Worm (Caenorhabditis elegans) whole organism, late embryonic: ENCODE data around the gene F59B2.3.

Experiments used
- ceh-24 ChIP-seq: sonication (generic microtip); optimal IDR thresholded peaks from 2 replicates; lab custom pipeline; 2016; ENCODE audit warnings: mild to moderate bottlenecking, missing genetic modification characterization, missing compliant biosample characterization
- ceh-48 ChIP-seq: sonication (generic microtip); optimal IDR thresholded peaks from 2 replicates; lab custom pipeline; 2016; ENCODE audit warnings: missing genetic modification characterization, inconsistent platforms, missing compliant biosample characterization
- dve-1 ChIP-seq: sonication (generic microtip); optimal IDR thresholded peaks from 2 replicates; lab custom pipeline; 2017; ENCODE audit warnings: antibody characterized with exemption, mild to moderate bottlenecking, missing genetic modification characterization, missing compliant biosample characterization
- elt-2 ChIP-seq: sonication (generic microtip); optimal IDR thresholded peaks from 2 replicates; lab custom pipeline; 2016; ENCODE audit warnings: missing genetic modification reagents, missing genetic modification characterization, missing compliant biosample characterization
- hlh-13 ChIP-seq: fragments of 200-800 bp; sonication (Bioruptor generic); optimal IDR thresholded peaks from 2 replicates; lab custom pipeline; 2018; ENCODE audit warnings: mild to moderate bottlenecking, missing genetic modification characterization, missing compliant biosample characterization
- nfya-1 ChIP-seq: sonication (generic microtip); optimal IDR thresholded peaks from 2 replicates; lab custom pipeline; 2017; ENCODE audit warnings: missing genetic modification characterization, mild to moderate bottlenecking, missing compliant biosample characterization, antibody characterized with exemption, moderate library complexity
- nhr-11 ChIP-seq: fragments of 150-350 bp; optimal IDR thresholded peaks from 2 replicates; lab custom pipeline; 2014; ENCODE audit warnings: missing biosample characterization, missing genetic modification characterization
- pag-3 ChIP-seq: sonication (generic microtip); optimal IDR thresholded peaks from 2 replicates; lab custom pipeline; 2016; ENCODE audit warnings: missing compliant biosample characterization, missing genetic modification characterization, borderline replicate concordance
- pqm-1 ChIP-seq: sonication (generic microtip); optimal IDR thresholded peaks from 2 replicates; lab custom pipeline; 2016; ENCODE audit warnings: missing genetic modification characterization, missing compliant biosample characterization
- tbx-7 ChIP-seq: sonication (generic microtip); optimal IDR thresholded peaks from 2 replicates; lab custom pipeline; 2016; ENCODE audit warnings: missing genotype, missing genetic modification characterization, missing compliant biosample characterization

DNA sequence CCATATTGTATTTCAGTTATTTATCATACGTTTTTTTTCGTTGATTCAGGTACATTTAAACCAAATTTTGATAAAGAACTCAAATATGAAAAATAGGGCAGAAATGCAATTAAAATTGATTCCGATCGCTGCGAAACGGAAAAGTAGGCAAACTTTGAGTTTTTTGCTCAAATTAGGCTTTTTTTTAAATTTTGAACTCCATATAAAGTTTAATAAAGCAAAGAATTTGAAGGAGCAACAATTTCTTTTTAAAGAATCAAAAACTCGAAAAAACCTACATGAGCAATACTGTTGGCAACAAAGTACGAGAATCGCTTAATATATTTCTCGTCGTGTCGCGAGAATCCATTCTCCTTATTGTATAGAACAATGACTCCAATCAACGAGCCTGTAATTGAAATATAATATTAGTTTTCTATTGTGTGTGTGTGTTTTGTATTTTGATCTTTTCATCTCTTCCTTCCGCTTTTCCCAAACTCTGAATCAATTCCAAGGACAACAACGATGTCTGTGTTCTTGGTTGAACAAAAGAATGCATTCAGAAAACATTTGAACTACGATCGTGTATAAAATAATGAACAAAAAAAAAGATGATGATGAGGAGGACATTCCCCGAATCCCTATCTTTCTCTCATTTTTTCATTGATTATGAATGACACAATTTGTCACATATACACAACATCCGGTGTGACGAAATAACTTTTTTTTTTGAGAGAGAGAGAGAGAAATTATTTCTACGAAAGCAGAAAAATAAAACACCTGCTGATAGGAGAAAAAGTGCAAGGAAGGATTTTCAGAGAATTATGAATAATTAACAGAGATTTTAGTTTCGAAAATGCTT, 20.8 kb downstream of the F59B2.3 start:
- TF ChIP-seq ceh-24 (tag; lab: Kevin White, UChicago) (no peak), pag-3 (no peak), tbx-7 (no peak), dve-1 (tag; lab: Kevin White, UChicago) (no peak), nhr-11 (tag; lab: Kevin White, UChicago) (no peak), pqm-1 (tag; lab: Kevin White, UChicago) (no peak), elt-2 (tag; lab: Kevin White, UChicago) (no peak), nfya-1 (tag; lab: Kevin White, UChicago) (no peak), ceh-48 (tag; lab: Kevin White, UChicago) (no peak), hlh-13 (GFP tag; lab: Kevin White, UChicago) (no peak)
